Fruit fly (Drosophila melanogaster) whole organism, embryonic: ENCODE data around the gene tw.

ENCODE experiments used
- Asciz ChIP-seq: fragments of 200-800 bp; sonication (Bioruptor generic); optimal IDR thresholded peaks from 2 replicates; lab custom pipeline; 2017; ENCODE audit warnings: missing biosample characterization, mild to moderate bottlenecking, missing genetic modification characterization, missing genetic modification reagents
- B-H2 ChIP-seq: fragments of 200-800 bp; sonication (Bioruptor generic); optimal IDR thresholded peaks from 2 replicates; lab custom pipeline; 2018; ENCODE audit warnings: missing biosample characterization, mild to moderate bottlenecking, missing genetic modification characterization
- Bdp1 ChIP-seq: fragments of 200-800 bp; sonication (Bioruptor generic); optimal IDR thresholded peaks from 3 replicates; lab custom pipeline; 2016; ENCODE audit warnings: missing biosample characterization, missing genetic modification characterization
- CG10431 ChIP-seq: fragments of 200-800 bp; sonication (Bioruptor generic); optimal IDR thresholded peaks from 3 replicates; lab custom pipeline; 2018; ENCODE audit warnings: missing biosample characterization, mild to moderate bottlenecking, missing genetic modification characterization
- CG14710 ChIP-seq: fragments of 200-800 bp; sonication (Bioruptor generic); optimal IDR thresholded peaks from 3 replicates; lab custom pipeline; 2019; ENCODE audit warnings: missing biosample characterization, mild to moderate bottlenecking, missing genetic modification characterization, moderate library complexity
- CG17385 ChIP-seq: fragments of 200-800 bp; sonication (Bioruptor generic); optimal IDR thresholded peaks from 3 replicates; lab custom pipeline; 2018; ENCODE audit warnings: missing biosample characterization, mild to moderate bottlenecking, missing genetic modification characterization
- CG17912 ChIP-seq: fragments of 200-800 bp; sonication (Bioruptor generic); optimal IDR thresholded peaks from 2 replicates; lab custom pipeline; 2018; ENCODE audit warnings: missing biosample characterization, mild to moderate bottlenecking, missing genetic modification characterization
- CG2202 ChIP-seq: fragments of 200-800 bp; sonication (Bioruptor generic); optimal IDR thresholded peaks from 2 replicates; lab custom pipeline; 2018; ENCODE audit warnings: missing biosample characterization, mild to moderate bottlenecking, missing genetic modification characterization
- CG3281 ChIP-seq: fragments of 200-800 bp; sonication (Bioruptor generic); optimal IDR thresholded peaks from 3 replicates; lab custom pipeline; 2017; ENCODE audit warnings: missing biosample characterization, mild to moderate bottlenecking, missing genetic modification characterization
- CG3838 ChIP-seq: fragments of 200-800 bp; sonication (Bioruptor generic); optimal IDR thresholded peaks from 3 replicates; lab custom pipeline; 2016; ENCODE audit warnings: missing biosample characterization, missing genetic modification characterization
- CG3847 ChIP-seq: fragments of 200-800 bp; sonication (Bioruptor generic); IDR thresholded peaks from 2 replicates; pipeline ENCODE4 v1.3.6; 2022; ENCODE audit warnings: missing biosample characterization, missing genetic modification characterization
- CG4360 ChIP-seq: fragments of 200-800 bp; sonication (Bioruptor generic); IDR thresholded peaks from 2 replicates; pipeline ENCODE4 v1.3.6; 2022; ENCODE audit warnings: missing biosample characterization, missing genetic modification characterization
- CG6683 ChIP-seq: fragments of 200-800 bp; sonication (Bioruptor generic); optimal IDR thresholded peaks from 2 replicates; lab custom pipeline; 2017; ENCODE audit warnings: missing biosample characterization, mild to moderate bottlenecking, missing genetic modification characterization, missing genetic modification reagents
- CG6791 ChIP-seq: fragments of 200-800 bp; sonication (Bioruptor generic); IDR thresholded peaks from 3 replicates; pipeline ENCODE4 v1.3.6; 2022; ENCODE audit warnings: missing biosample characterization, missing genetic modification characterization; ENCODE audit not compliant: partially characterized antibody
- CG7372 ChIP-seq: fragments of 200-800 bp; sonication (Bioruptor generic); IDR thresholded peaks from 2 replicates; pipeline ENCODE4 v1.3.6; 2022; ENCODE audit warnings: missing biosample characterization, missing genetic modification characterization
- CG7556 ChIP-seq: fragments of 200-800 bp; sonication (Bioruptor generic); optimal IDR thresholded peaks from 2 replicates; lab custom pipeline; 2017; ENCODE audit warnings: missing biosample characterization, mild to moderate bottlenecking, missing genetic modification characterization
- CG8359 ChIP-seq: fragments of 200-800 bp; sonication (Bioruptor generic); optimal IDR thresholded peaks from 2 replicates; lab custom pipeline; 2017; ENCODE audit warnings: missing biosample characterization, mild to moderate bottlenecking, missing genetic modification characterization, borderline replicate concordance
- CG9727 ChIP-seq: fragments of 200-800 bp; sonication (Bioruptor generic); optimal IDR thresholded peaks from 3 replicates; lab custom pipeline; 2017; ENCODE audit warnings: missing biosample characterization, mild to moderate bottlenecking, missing genetic modification characterization
- CG9817 ChIP-seq: fragments of 200-800 bp; sonication (Bioruptor generic); optimal IDR thresholded peaks from 2 replicates; lab custom pipeline; 2018; ENCODE audit warnings: missing biosample characterization, mild to moderate bottlenecking, missing genetic modification characterization, moderate library complexity
- CkIIα-i1 ChIP-seq: fragments of 200-800 bp; sonication (Bioruptor generic); IDR thresholded peaks from 2 replicates; pipeline ENCODE4 v1.3.6; 2022; ENCODE audit warnings: missing biosample characterization, missing genetic modification characterization
- CoRest ChIP-seq: fragments of 200-800 bp; sonication (Bioruptor generic); optimal IDR thresholded peaks from 3 replicates; lab custom pipeline; 2018; ENCODE audit warnings: missing biosample characterization, mild to moderate bottlenecking, missing genetic modification characterization, moderate library complexity
- CrebB ChIP-seq: fragments of 200-800 bp; sonication (Bioruptor generic); optimal IDR thresholded peaks from 3 replicates; lab custom pipeline; 2018; ENCODE audit warnings: missing biosample characterization, mild to moderate bottlenecking, missing genetic modification characterization
- Deaf1 ChIP-seq: fragments of 200-800 bp; optimal IDR thresholded peaks from 3 replicates; lab custom pipeline; 2019; ENCODE audit warnings: missing biosample characterization, mild to moderate bottlenecking, missing genetic modification characterization, moderate library complexity
- Dll ChIP-seq: fragments of 200-800 bp; sonication (Bioruptor generic); IDR thresholded peaks from 4 replicates; pipeline ENCODE4 v1.3.6; 2022; ENCODE audit warnings: missing biosample characterization, missing genetic modification characterization; ENCODE audit not compliant: partially characterized antibody
- HLH54F ChIP-seq: fragments of 200-800 bp; sonication (Bioruptor generic); optimal IDR thresholded peaks from 3 replicates; lab custom pipeline; 2016; ENCODE audit warnings: missing biosample characterization, missing genetic modification characterization
- Hr3 ChIP-seq: fragments of 200-800 bp; sonication (Bioruptor generic); optimal IDR thresholded peaks from 3 replicates; lab custom pipeline; 2016; ENCODE audit warnings: missing biosample characterization, missing genetic modification characterization
- Kr ChIP-seq: fragments of 200-800 bp; sonication (Bioruptor generic); optimal IDR thresholded peaks from 2 replicates; lab custom pipeline; 2017; ENCODE audit warnings: missing biosample characterization, mild to moderate bottlenecking, missing genetic modification characterization
- Max ChIP-seq: fragments of 200-800 bp; sonication (Bioruptor generic); optimal IDR thresholded peaks from 2 replicates; lab custom pipeline; 2016; ENCODE audit warnings: missing biosample characterization, mild to moderate bottlenecking, missing genetic modification characterization
- Rfx ChIP-seq: fragments of 200-800 bp; sonication (Bioruptor generic); IDR thresholded peaks from 2 replicates; pipeline ENCODE4 v1.3.6; 2022; ENCODE audit warnings: missing biosample characterization, missing genetic modification characterization
- abd-A ChIP-seq: fragments of 200-800 bp; sonication (Bioruptor generic); optimal IDR thresholded peaks from 3 replicates; lab custom pipeline; 2019; ENCODE audit warnings: missing biosample characterization, mild to moderate bottlenecking, missing genetic modification characterization, moderate library complexity
- ash1 ChIP-seq: fragments of 200-800 bp; sonication (Bioruptor generic); optimal IDR thresholded peaks from 2 replicates; lab custom pipeline; 2018; ENCODE audit warnings: missing biosample characterization, mild to moderate bottlenecking, missing genetic modification characterization
- dmrt11E ChIP-seq: fragments of 200-800 bp; sonication (Bioruptor generic); optimal IDR thresholded peaks from 3 replicates; lab custom pipeline; 2018; ENCODE audit warnings: missing biosample characterization, mild to moderate bottlenecking, missing genetic modification characterization, moderate library complexity
- fd3F ChIP-seq: fragments of 200-800 bp; sonication (Bioruptor generic); optimal IDR thresholded peaks from 2 replicates; lab custom pipeline; 2018; ENCODE audit warnings: missing biosample characterization, mild to moderate bottlenecking, missing genetic modification characterization, moderate library complexity
- ftz-f1 ChIP-seq: fragments of 200-800 bp; sonication (Bioruptor generic); optimal IDR thresholded peaks from 2 replicates; lab custom pipeline; 2016; ENCODE audit warnings: missing biosample characterization, missing genetic modification characterization
- fu2 ChIP-seq: fragments of 200-800 bp; sonication (Bioruptor generic); optimal IDR thresholded peaks from 2 replicates; lab custom pipeline; 2016; ENCODE audit warnings: missing biosample characterization, missing genetic modification characterization
- hkb ChIP-seq, 2 experiments: fragments of 200-800 bp in 1 of 2; fragments of >200 bp in 1 of 2; sonication (Bioruptor generic) in 1 of 2; IDR thresholded peaks in 1 of 2; optimal IDR thresholded peaks in 1 of 2; 2 replicates each; pipeline versions ENCODE4 v1.3.6 to Lab custom; 2017 to 2022; ENCODE audit warnings: missing biosample characterization in 1 of 2, missing genetic modification characterization in 1 of 2
- insv ChIP-seq, 2 experiments: fragments of 200-800 bp; sonication (Bioruptor generic); optimal IDR thresholded peaks; 3 replicates each; lab custom pipeline; 2016 to 2018; ENCODE audit warnings: missing biosample characterization in 2 of 2, missing genetic modification characterization in 2 of 2
- inv ChIP-seq: fragments of 200-800 bp; sonication (Bioruptor generic); IDR thresholded peaks from 2 replicates; pipeline ENCODE4 v1.3.6; 2022; ENCODE audit warnings: missing biosample characterization, missing genetic modification characterization; ENCODE audit not compliant: partially characterized antibody
- jumu ChIP-seq: fragments of 200-800 bp; sonication (Bioruptor generic); optimal IDR thresholded peaks from 3 replicates; lab custom pipeline; 2016; ENCODE audit warnings: missing biosample characterization, missing genetic modification characterization
- kni ChIP-seq: fragments of 200-800 bp; sonication (Bioruptor generic); optimal IDR thresholded peaks from 3 replicates; lab custom pipeline; 2017; ENCODE audit warnings: mild to moderate bottlenecking, missing biosample characterization, missing genetic modification reagents, missing genetic modification characterization
- lab ChIP-seq: fragments of 200-800 bp; sonication (Bioruptor generic); optimal IDR thresholded peaks from 3 replicates; lab custom pipeline; 2017; ENCODE audit warnings: missing biosample characterization, missing genetic modification characterization, mild to moderate bottlenecking, moderate library complexity, missing genetic modification reagents
- lbe ChIP-seq: fragments of 200-800 bp; sonication (Bioruptor generic); optimal IDR thresholded peaks from 2 replicates; lab custom pipeline; 2016; ENCODE audit warnings: missing biosample characterization, mild to moderate bottlenecking, missing genetic modification characterization
- luna ChIP-seq: fragments of 200-800 bp; sonication (Bioruptor generic); optimal IDR thresholded peaks from 2 replicates; lab custom pipeline; 2016; ENCODE audit warnings: missing biosample characterization, missing genetic modification characterization
- nmo ChIP-seq: fragments of 200-800 bp; sonication (Bioruptor generic); optimal IDR thresholded peaks from 2 replicates; lab custom pipeline; 2018; ENCODE audit warnings: missing biosample characterization, mild to moderate bottlenecking, missing genetic modification characterization, moderate library complexity
- oc ChIP-seq: fragments of 200-800 bp; sonication (Bioruptor generic); optimal IDR thresholded peaks from 2 replicates; lab custom pipeline; 2018; ENCODE audit warnings: missing biosample characterization, mild to moderate bottlenecking, missing genetic modification characterization, moderate library complexity
- psq ChIP-seq: fragments of 200-800 bp; sonication (Bioruptor generic); optimal IDR thresholded peaks from 2 replicates; lab custom pipeline; 2017; ENCODE audit warnings: missing biosample characterization, missing genetic modification characterization
- sqz ChIP-seq: fragments of 200-800 bp; sonication (Bioruptor generic); optimal IDR thresholded peaks from 3 replicates; lab custom pipeline; 2018; ENCODE audit warnings: missing biosample characterization, mild to moderate bottlenecking, missing genetic modification characterization
- z ChIP-seq: fragments of 200-800 bp; sonication (Bioruptor generic); IDR thresholded peaks from 3 replicates; pipeline ENCODE4 v1.3.6; 2022; ENCODE audit warnings: missing biosample characterization, missing genetic modification characterization
- zfh1 ChIP-seq: fragments of 200-800 bp; sonication (Bioruptor generic); IDR thresholded peaks from 3 replicates; pipeline ENCODE4 v1.3.6; 2022; ENCODE audit warnings: missing biosample characterization, missing genetic modification characterization

tw gene

dm6 chrX:796397-796989 lies 11.9 kb downstream of the tw start (continued):
- TF ChIP-seq CG10431 (GFP tag; lab: Kevin White, UChicago) (peak; percentile 6), Rfx (GFP tag; lab: Robert Waterston, UW) (peak; percentile 71), CG3281 (peak; percentile 15), zfh1 (GFP tag; lab: Robert Waterston, UW) (no peak), inv (GFP tag; lab: Robert Waterston, UW) (peak; percentile 86), jumu (GFP tag; lab: Kevin White, UChicago) (no peak), CG6791 (GFP tag; lab: Robert Waterston, UW) (peak; percentile 98), lab (GFP tag; lab: Kevin White, UChicago) (no peak), luna (GFP tag; lab: Kevin White, UChicago) (no peak), oc (tag; lab: Kevin White, UChicago) (peak; percentile 49), Hr3 (GFP tag; lab: Kevin White, UChicago) (no peak), CrebB (no peak), CG9727 (GFP tag; lab: Kevin White, UChicago) (peak; percentile 2), CoRest (tag; lab: Kevin White, UChicago) (peak; percentile 27), Kr (peak; percentile 98), kni (peak; percentile 91), CG2202 (tag; lab: Kevin White, UChicago) (no peak), CG9817 (tag; lab: Kevin White, UChicago) (no peak), hkb (optimal IDR thresholded peaks at IDR 0.05; lab: Kevin White, UChicago) (no peak), hkb (GFP tag; IDR thresholded peaks at IDR 0.05; lab: Robert Waterston, UW) (no peak), psq (no peak), CG14710 (tag; lab: Kevin White, UChicago) (peak; percentile 60), Dll (GFP tag; lab: Robert Waterston, UW) (peak; percentile 99), CG3847 (GFP tag; lab: Robert Waterston, UW) (0 out of 2 replicates have a peak, but pooled peaks have one; percentile 23), CkIIα-i1 (no peak), fd3F (GFP tag; lab: Kevin White, UChicago) (no peak), nmo (peak; percentile 11), z (GFP tag; lab: Robert Waterston, UW) (no peak), Deaf1 (peak; percentile 73), sqz (no peak), ftz-f1 (GFP tag; lab: Kevin White, UChicago) (peak; percentile 15), B-H2 (GFP tag; lab: Kevin White, UChicago) (peak; percentile 47), CG7372 (GFP tag; lab: Robert Waterston, UW) (no peak), CG6683 (no peak), CG8359 (GFP tag; lab: Kevin White, UChicago) (no peak), dmrt11E (tag; lab: Kevin White, UChicago) (no peak), CG17912 (GFP tag; lab: Kevin White, UChicago) (no peak), abd-A (tag; lab: Kevin White, UChicago) (no peak), CG4360 (GFP tag; lab: Robert Waterston, UW) (no peak), Asciz (GFP tag; lab: Kevin White, UChicago) (no peak), fu2 (no peak), CG17385 (GFP tag; lab: Kevin White, UChicago) (no peak), HLH54F (peak; percentile 21), CG3838 (GFP tag; lab: Kevin White, UChicago) (no peak), ash1 (GFP tag; lab: Kevin White, UChicago) (no peak), lbe (GFP tag; lab: Kevin White, UChicago) (peak; percentile 46), Bdp1 (GFP tag; lab: Kevin White, UChicago) (no peak), insv (GFP tag; optimal IDR thresholded peaks at IDR 0.05; lab: Kevin White, UChicago) (peak in 1 of 2 experiments; percentile 82), Max (GFP tag; lab: Kevin White, UChicago) (peak; percentile 38), CG7556 (GFP tag; lab: Kevin White, UChicago) (no peak)
